Fruit fly (Drosophila melanogaster) whole organism, pupa: ENCODE data around the gene CG6749.

Experiments
- CG10348 ChIP-seq: fragments of 200-800 bp; sonication (Bioruptor generic); IDR thresholded peaks from 2 replicates; pipeline ENCODE4 v1.3.6; 2022; ENCODE audit warnings: missing biosample characterization, missing genetic modification characterization
- CG12605 ChIP-seq: fragments of 200-800 bp; sonication (Bioruptor generic); IDR thresholded peaks from 2 replicates; pipeline ENCODE4 v1.3.6; 2022; ENCODE audit warnings: missing biosample characterization, missing genetic modification characterization
- CG13204 ChIP-seq: fragments of 200-800 bp; sonication (Bioruptor generic); optimal IDR thresholded peaks from 2 replicates; lab custom pipeline; 2018; ENCODE audit warnings: missing biosample characterization, mild to moderate bottlenecking, missing genetic modification characterization, moderate library complexity
- CG14655 ChIP-seq: fragments of 200-800 bp; sonication (Bioruptor generic); optimal IDR thresholded peaks from 3 replicates; lab custom pipeline; 2017; ENCODE audit warnings: mild to moderate bottlenecking, missing biosample characterization, missing genetic modification reagents, missing genetic modification characterization
- CG15710 ChIP-seq: fragments of 200-800 bp; sonication (Bioruptor generic); optimal IDR thresholded peaks from 2 replicates; lab custom pipeline; 2018; ENCODE audit warnings: missing biosample characterization, mild to moderate bottlenecking, missing genetic modification characterization, moderate library complexity
- CG17806 ChIP-seq: fragments of 200-800 bp; sonication (Bioruptor generic); optimal IDR thresholded peaks from 2 replicates; lab custom pipeline; 2018; ENCODE audit warnings: missing biosample characterization, mild to moderate bottlenecking, missing genetic modification characterization, moderate library complexity
- CG32121 ChIP-seq: fragments of 200-800 bp; sonication (Bioruptor generic); IDR thresholded peaks from 2 replicates; pipeline ENCODE4 v1.3.6; 2022; ENCODE audit warnings: missing biosample characterization, missing genetic modification characterization
- CG34367 ChIP-seq: fragments of 200-800 bp; sonication (Bioruptor generic); optimal IDR thresholded peaks from 2 replicates; lab custom pipeline; 2018; ENCODE audit warnings: missing biosample characterization, mild to moderate bottlenecking, missing genetic modification characterization
- CG4496 ChIP-seq: fragments of 200-800 bp; sonication (Bioruptor generic); IDR thresholded peaks from 3 replicates; pipeline ENCODE4 v1.3.6; 2022; ENCODE audit warnings: missing biosample characterization, missing genetic modification characterization
- CG8159 ChIP-seq: fragments of 200-800 bp; sonication (Bioruptor generic); optimal IDR thresholded peaks from 3 replicates; lab custom pipeline; 2018; ENCODE audit warnings: missing biosample characterization, mild to moderate bottlenecking, missing genetic modification characterization, moderate library complexity
- CG8301 ChIP-seq: fragments of 200-800 bp; sonication (Bioruptor generic); optimal IDR thresholded peaks from 2 replicates; lab custom pipeline; 2018; ENCODE audit warnings: missing biosample characterization, mild to moderate bottlenecking, missing genetic modification characterization
- CG9948 ChIP-seq: fragments of 200-800 bp; sonication (Bioruptor generic); optimal IDR thresholded peaks from 2 replicates; lab custom pipeline; 2018; ENCODE audit warnings: missing biosample characterization, mild to moderate bottlenecking, missing genetic modification characterization, moderate library complexity
- D1 ChIP-seq: fragments of 200-800 bp; sonication (Bioruptor generic); optimal IDR thresholded peaks from 2 replicates; lab custom pipeline; 2018; ENCODE audit warnings: missing biosample characterization, mild to moderate bottlenecking, missing genetic modification characterization, moderate library complexity
- EcR ChIP-seq: fragments of 200-800 bp; sonication (Bioruptor generic); optimal IDR thresholded peaks from 3 replicates; lab custom pipeline; 2019; ENCODE audit warnings: missing biosample characterization, missing genetic modification characterization, mild to moderate bottlenecking, moderate library complexity, missing genetic modification reagents
- Ets98B ChIP-seq: fragments of 200-800 bp; sonication (Bioruptor generic); IDR thresholded peaks from 2 replicates; pipeline ENCODE4 v1.3.6; 2022; ENCODE audit warnings: missing biosample characterization, missing genetic modification characterization
- Pif1A ChIP-seq: fragments of 200-800 bp; sonication (Bioruptor generic); optimal IDR thresholded peaks from 3 replicates; lab custom pipeline; 2016; ENCODE audit warnings: missing biosample characterization, missing genetic modification characterization
- Pif1B ChIP-seq: fragments of 200-800 bp; sonication (Bioruptor generic); optimal IDR thresholded peaks from 3 replicates; lab custom pipeline; 2016; ENCODE audit warnings: missing biosample characterization, missing genetic modification characterization
- Snoo ChIP-seq: fragments of 200-800 bp; sonication (Bioruptor generic); optimal IDR thresholded peaks from 3 replicates; lab custom pipeline; 2017; ENCODE audit warnings: missing biosample characterization, mild to moderate bottlenecking, missing genetic modification characterization, inconsistent platforms
- fd96Ca ChIP-seq: fragments of 200-800 bp; sonication (Bioruptor generic); IDR thresholded peaks from 3 replicates; pipeline ENCODE4 v1.3.6; 2022; ENCODE audit warnings: missing biosample characterization, missing genetic modification characterization
- gl ChIP-seq: fragments of 200-800 bp; sonication (Bioruptor generic); optimal IDR thresholded peaks from 2 replicates; lab custom pipeline; 2018; ENCODE audit warnings: missing biosample characterization, mild to moderate bottlenecking, missing genetic modification characterization
- rn ChIP-seq: fragments of 200-800 bp; sonication (Bioruptor generic); IDR thresholded peaks from 2 replicates; pipeline ENCODE4 v1.3.6; 2022; ENCODE audit warnings: missing biosample characterization, missing genetic modification characterization

CG6749 gene

DNA sequence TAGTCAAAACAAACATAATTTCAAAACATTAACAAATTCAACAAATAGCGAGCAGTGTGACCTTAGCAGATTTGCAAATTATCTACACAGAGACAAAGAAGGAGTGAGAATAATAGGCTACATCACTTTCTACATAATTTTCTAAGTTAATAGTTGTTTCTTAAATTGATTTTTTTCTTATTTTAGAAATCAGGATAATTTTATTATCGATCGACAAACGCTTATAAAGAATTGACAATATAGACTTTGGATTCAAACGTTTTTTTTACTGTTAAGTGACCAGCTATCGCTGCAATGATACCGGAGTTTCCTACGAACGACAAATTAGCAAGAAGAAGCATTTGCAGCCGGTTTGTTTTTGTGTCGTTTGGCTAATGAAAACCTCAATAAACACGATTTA is 10.5 kb downstream of the CG6749 start, which contains the start of the genes nbs and defl:
Gene nbs, minus strand, starts transcription at position 87 of the 400 bp plus-strand sequence.
Gene defl, plus strand, starts transcription at position 316 of the 400 bp plus-strand sequence.
- TF ChIP-seq CG8301 (tag; lab: Kevin White, UChicago): no peak
- TF ChIP-seq EcR (GFP tag; lab: Kevin White, UChicago): no peak
- peak; percentile 28 for TF ChIP-seq CG9948 (tag; lab: Kevin White, UChicago)
- peak; percentile 45 for TF ChIP-seq CG17806 (tag; lab: Kevin White, UChicago)
- TF ChIP-seq fd96Ca: no peak
- no peak for TF ChIP-seq Pif1A (GFP tag; lab: Kevin White, UChicago)
- peak; percentile 56 for TF ChIP-seq CG8159
- no peak for TF ChIP-seq D1 (tag; lab: Kevin White, UChicago)
- TF ChIP-seq CG13204: no peak
- TF ChIP-seq CG14655 (GFP tag; lab: Kevin White, UChicago): no peak
- peak; percentile 79 for TF ChIP-seq CG4496
- peak; percentile 65; the same call in 1 of the 2 replicates for TF ChIP-seq CG32121 (GFP tag; lab: Robert Waterston, UW)
- TF ChIP-seq Ets98B: peak; percentile 50; the same call in 1 of the 2 replicates
- no peak for TF ChIP-seq CG12605 (GFP tag; lab: Robert Waterston, UW)
- TF ChIP-seq CG10348 (GFP tag; lab: Robert Waterston, UW): no peak
- TF ChIP-seq CG15710 (tag; lab: Kevin White, UChicago): peak; percentile 59
- peak; percentile 60 for TF ChIP-seq Snoo (tag; lab: Kevin White, UChicago)
- TF ChIP-seq rn (GFP tag; lab: Robert Waterston, UW): no peak
- no peak for TF ChIP-seq Pif1B (GFP tag; lab: Kevin White, UChicago)
- peak; percentile 12 for TF ChIP-seq gl (tag; lab: Kevin White, UChicago)
- TF ChIP-seq CG34367 (tag; lab: Kevin White, UChicago): no peak

DNA sequence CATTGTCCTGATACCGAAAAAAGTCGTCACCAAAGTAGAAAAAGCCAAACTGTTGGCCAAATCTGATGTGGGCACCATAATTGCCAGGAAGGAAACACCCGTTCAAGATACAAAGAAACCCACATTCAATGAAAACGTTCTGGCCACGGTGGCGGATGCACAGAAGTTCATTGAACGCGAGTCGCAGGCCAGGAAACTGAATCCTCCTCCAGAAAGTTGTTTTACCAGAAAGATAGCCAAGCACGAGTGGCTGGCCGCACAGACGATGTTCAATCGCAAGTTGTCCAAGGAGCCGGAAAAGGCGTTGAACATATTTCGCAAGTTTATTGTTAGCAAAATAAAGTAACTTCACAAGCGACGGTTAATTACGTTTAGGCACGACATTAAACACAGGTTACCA is 13.5 kb downstream of the CG6749 start:
- TF ChIP-seq CG8159 (no peak), gl (tag; lab: Kevin White, UChicago) (no peak), Ets98B (no peak), Pif1A (GFP tag; lab: Kevin White, UChicago) (no peak), CG34367 (tag; lab: Kevin White, UChicago) (no peak), EcR (GFP tag; lab: Kevin White, UChicago) (no peak), CG10348 (GFP tag; lab: Robert Waterston, UW) (no peak), CG9948 (tag; lab: Kevin White, UChicago) (no peak), D1 (tag; lab: Kevin White, UChicago) (no peak), CG8301 (tag; lab: Kevin White, UChicago) (no peak), fd96Ca (no peak), CG4496 (no peak), CG14655 (GFP tag; lab: Kevin White, UChicago) (no peak)

DNA sequence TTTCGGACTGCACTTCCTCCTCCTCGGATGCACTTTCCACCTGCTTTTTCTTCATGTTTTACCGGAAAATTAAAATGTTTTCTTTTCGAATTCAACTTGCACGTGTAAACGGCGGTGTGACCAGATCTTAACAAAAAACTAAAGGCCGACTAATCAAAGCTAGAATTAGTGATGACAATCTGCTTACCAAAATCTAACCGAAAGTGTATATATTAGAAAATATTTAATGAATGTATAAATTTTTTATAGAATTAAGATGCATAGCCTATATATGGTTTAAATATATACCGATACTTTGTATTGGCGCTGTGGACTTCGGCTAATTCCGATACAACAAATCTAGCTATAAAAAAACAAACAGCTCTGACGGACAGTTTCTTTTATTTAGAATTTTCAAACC is 14.7 kb downstream of the CG6749 start, which contains the start of the genes CG18178 and CG14174:
Gene CG18178, minus strand, starts transcription at position 216 of the 400 bp plus-strand sequence.
Gene CG14174, plus strand, starts transcription at position 400 of the 400 bp plus-strand sequence.
- TF ChIP-seq CG8159 (peak; percentile 75), gl (tag; lab: Kevin White, UChicago) (no peak), EcR (GFP tag; lab: Kevin White, UChicago) (no peak), rn (GFP tag; lab: Robert Waterston, UW) (no peak), Pif1A (GFP tag; lab: Kevin White, UChicago) (no peak), CG15710 (tag; lab: Kevin White, UChicago) (peak; percentile 73), CG12605 (GFP tag; lab: Robert Waterston, UW) (peak; percentile 48; the same call in 1 of the 2 replicates), D1 (tag; lab: Kevin White, UChicago) (no peak), CG4496 (peak; percentile 37; the same call in 2 of the 3 replicates), fd96Ca (no peak), CG8301 (tag; lab: Kevin White, UChicago) (no peak), CG14655 (GFP tag; lab: Kevin White, UChicago) (no peak), CG17806 (tag; lab: Kevin White, UChicago) (peak; percentile 36), Snoo (tag; lab: Kevin White, UChicago) (peak; percentile 50), CG10348 (GFP tag; lab: Robert Waterston, UW) (no peak), CG13204 (no peak), Ets98B (0 out of 2 replicates have a peak, but pooled peaks have one; percentile 15), CG9948 (tag; lab: Kevin White, UChicago) (peak; percentile 47), CG34367 (tag; lab: Kevin White, UChicago) (peak; percentile 25), Pif1B (GFP tag; lab: Kevin White, UChicago) (no peak), CG32121 (GFP tag; lab: Robert Waterston, UW) (peak; percentile 25; the same call in 1 of the 2 replicates)

DNA sequence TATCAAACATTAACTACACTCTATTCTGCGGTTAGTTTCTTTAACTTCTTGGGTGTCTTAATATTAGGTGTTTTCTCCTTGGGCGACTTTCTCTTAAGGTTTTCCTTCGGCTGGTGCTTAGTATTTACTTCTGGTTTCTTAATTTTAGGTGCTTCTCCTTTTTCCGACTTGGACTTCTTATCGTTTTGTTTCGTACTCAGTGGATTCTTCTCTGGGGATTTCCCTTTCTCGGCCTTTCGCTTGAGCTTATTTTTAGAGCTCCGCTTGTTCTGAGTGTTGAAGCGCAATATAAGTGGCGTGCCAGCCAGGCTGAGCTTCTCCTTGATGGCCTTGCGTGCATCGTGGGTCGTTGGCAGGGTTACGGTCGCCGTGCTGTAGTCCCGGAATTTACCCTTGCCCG is 15.8 kb downstream of the CG6749 start:
- TF ChIP-seq CG14655 (GFP tag; lab: Kevin White, UChicago) (no peak), rn (GFP tag; lab: Robert Waterston, UW) (no peak), CG4496 (no peak), CG12605 (GFP tag; lab: Robert Waterston, UW) (no peak), CG34367 (tag; lab: Kevin White, UChicago) (no peak)

- no peak for TF ChIP-seq CG10348 (GFP tag; lab: Robert Waterston, UW)
- TF ChIP-seq CG15710 (tag; lab: Kevin White, UChicago): no peak
- no peak for TF ChIP-seq CG8159
- TF ChIP-seq Pif1B (GFP tag; lab: Kevin White, UChicago): no peak
- TF ChIP-seq D1 (tag; lab: Kevin White, UChicago): no peak
- TF ChIP-seq CG9948 (tag; lab: Kevin White, UChicago): no peak
- no peak for TF ChIP-seq CG13204
- TF ChIP-seq Pif1A (GFP tag; lab: Kevin White, UChicago): no peak
- no peak for TF ChIP-seq CG4496
- no peak for TF ChIP-seq CG8301 (tag; lab: Kevin White, UChicago)
- no peak for TF ChIP-seq CG12605 (GFP tag; lab: Robert Waterston, UW)
- TF ChIP-seq Ets98B: no peak
- no peak for TF ChIP-seq CG14655 (GFP tag; lab: Kevin White, UChicago)
Measured at dm6 chr3L:9717101-9717500, 16.5 kb downstream of the CG6749 start.
